Worm (Caenorhabditis elegans): ENCODE results near the gene tars-1.

Gene tars-1

ce11 chrII:11739199-11739598, 43.7 kb upstream of the tars-1 start, which contains the start of gene ctsa-1.2:
Gene ctsa-1.2, plus strand, starts transcription at chrII:11739358.
- TF ChIP-seq mxl-1 (tag; optimal IDR thresholded peaks at IDR 0.05) (no peak), F10E7.11 (tag; optimal IDR thresholded peaks at IDR 0.05) (no peak), F37B4.10 (GFP tag; IDR thresholded peaks at IDR 0.05) (no peak), let-607 (tag; optimal IDR thresholded peaks at IDR 0.05) (no peak), F49E8.2 (tag; optimal IDR thresholded peaks at IDR 0.05; ENCODE audit: insufficient read depth) (no peak), ets-4 (GFP tag; optimal IDR thresholded peaks at IDR 0.05) (peak; percentile 1), hrde-1 (tag; optimal IDR thresholded peaks at IDR 0.05; ENCODE audit: borderline replicate concordance) (no peak), F57A8.1 (GFP tag; optimal IDR thresholded peaks at IDR 0.05) (no peak), T26A5.8 (tag; optimal IDR thresholded peaks at IDR 0.05) (no peak), nhr-80 (tag; optimal IDR thresholded peaks at IDR 0.05) (peak; percentile 68), F57C9.4 (tag; optimal IDR thresholded peaks at IDR 0.05) (no peak), atf-7 (tag; optimal IDR thresholded peaks at IDR 0.05) (no peak), sptf-2 (GFP tag; optimal IDR thresholded peaks at IDR 0.05) (no peak)

- TF ChIP-seq hmg-1.2 (GFP tag; IDR thresholded peaks at IDR 0.05) (peak; percentile 82), hrde-1 (tag; optimal IDR thresholded peaks at IDR 0.05; ENCODE audit: borderline replicate concordance) (no peak), ztf-26 (tag; optimal IDR thresholded peaks at IDR 0.05) (no peak), Y53F4B.3 (GFP tag; IDR thresholded peaks at IDR 0.05) (no peak), tbx-9 (tag; optimal IDR thresholded peaks at IDR 0.05; ENCODE audit: borderline replicate concordance) (no peak), lin-40 (tag; optimal IDR thresholded peaks at IDR 0.05) (peak; percentile 15), sea-2 (GFP tag; IDR thresholded peaks at IDR 0.05) (no peak), let-607 (tag; optimal IDR thresholded peaks at IDR 0.05) (no peak), F37B4.10 (GFP tag; IDR thresholded peaks at IDR 0.05) (no peak)
Measured at ce11 chrII:11737347-11737746, 41.9 kb upstream of the tars-1 start.

ce11 chrII:11733850-11734249, 38.4 kb upstream of the tars-1 start:
- no peak for TF ChIP-seq attf-5 (GFP tag; optimal IDR thresholded peaks at IDR 0.05)
- TF ChIP-seq sptf-2 (GFP tag; optimal IDR thresholded peaks at IDR 0.05), result no peak
- no peak for TF ChIP-seq ekl-4 (GFP tag; IDR thresholded peaks at IDR 0.05)
- no peak for TF ChIP-seq lsl-1 (GFP tag; optimal IDR thresholded peaks at IDR 0.05)
- no peak for TF ChIP-seq ceh-40 (GFP tag; IDR thresholded peaks at IDR 0.05)
- TF ChIP-seq ceh-79 (tag; optimal IDR thresholded peaks at IDR 0.05), result no peak
- TF ChIP-seq mcd-1 (GFP tag; IDR thresholded peaks at IDR 0.05), result no peak
- TF ChIP-seq ztf-22 (GFP tag; optimal IDR thresholded peaks at IDR 0.05), result no peak
- TF ChIP-seq die-1 (tag; optimal IDR thresholded peaks at IDR 0.05), result no peak
- TF ChIP-seq dpl-1 (GFP tag; optimal IDR thresholded peaks at IDR 0.05), result no peak
- TF ChIP-seq ceh-58 (GFP tag; IDR thresholded peaks at IDR 0.05), result no peak

ce11 chrII:11732513-11732912, 37.1 kb upstream of the tars-1 start, which contains the start of gene F13D12.8:
Gene F13D12.8, minus strand, starts transcription at chrII:11732594.
- TF ChIP-seq hrde-1 (tag; optimal IDR thresholded peaks at IDR 0.05; ENCODE audit: borderline replicate concordance) (no peak), snpc-4 (GFP tag; optimal IDR thresholded peaks at IDR 0.05) (no peak), snpc-4 (tag; optimal IDR thresholded peaks at IDR 0.05) (peak in 1 of 4 experiments; percentile 14), unc-130 (GFP tag; optimal IDR thresholded peaks at IDR 0.05) (no peak), bed-1 (GFP tag; IDR thresholded peaks at IDR 0.05) (no peak), tbp1 (GFP tag; optimal IDR thresholded peaks at IDR 0.05) (no peak)

Measured in whole organism, young adult.